Worm (Caenorhabditis elegans): ENCODE measurements around the gene mua-3.

DNA sequence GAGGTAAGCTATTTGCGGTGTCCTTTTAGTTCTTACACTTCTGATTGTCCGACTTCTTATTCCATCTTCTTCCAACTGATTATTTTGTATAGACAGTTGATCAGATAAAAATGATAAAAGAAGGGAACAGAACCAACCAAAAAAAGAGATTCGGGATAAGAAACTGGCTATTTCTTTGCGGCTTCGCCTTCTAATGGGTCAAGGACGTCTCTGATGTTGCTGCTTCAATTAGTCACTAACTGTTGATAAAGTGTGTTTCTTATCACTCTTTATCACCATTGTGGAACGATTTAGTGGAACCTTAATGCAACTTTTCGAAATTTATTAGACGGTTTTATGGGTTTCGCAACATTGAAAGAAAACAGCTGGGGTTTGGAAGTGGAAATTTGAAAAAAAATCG lies 9.8 kb downstream of the mua-3 start:
- TF ChIP-seq W03F9.2 (tag; optimal IDR thresholded peaks at IDR 0.05) (no peak), dao-5 (tag; optimal IDR thresholded peaks at IDR 0.05) (no peak), him-1 (tag; optimal IDR thresholded peaks at IDR 0.05) (no peak)
